Worm (Caenorhabditis elegans): Measurements from ENCODE around the gene rsp-3.

DNA sequence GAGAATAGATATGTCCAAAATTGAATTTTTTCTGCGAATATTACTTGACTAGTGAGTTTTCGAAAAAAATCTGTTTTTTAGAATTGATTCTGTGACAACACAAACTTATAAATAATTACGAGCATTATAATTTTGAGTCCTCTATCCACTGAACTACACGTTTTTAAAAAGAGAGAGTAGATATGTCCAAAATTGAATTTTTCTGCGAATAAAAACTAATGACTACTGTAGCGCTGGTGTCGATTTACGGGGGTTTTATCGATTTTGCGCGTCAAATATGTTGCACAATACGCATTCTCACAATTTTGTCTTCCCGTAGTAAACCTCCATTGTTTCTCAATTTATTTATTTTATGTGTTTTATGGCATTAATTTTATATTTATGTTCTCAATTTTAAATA, 35.8 kb downstream of the rsp-3 start:
- TF ChIP-seq unc-39 (tag; optimal IDR thresholded peaks at IDR 0.05) (no peak), mab-5 (tag; optimal IDR thresholded peaks at IDR 0.05) (no peak), ztf-11 (tag; optimal IDR thresholded peaks at IDR 0.05) (no peak), unc-55 (GFP tag; optimal IDR thresholded peaks at IDR 0.05) (no peak), elt-3 (tag; optimal IDR thresholded peaks at IDR 0.05) (no peak), nhr-11 (tag; optimal IDR thresholded peaks at IDR 0.05) (no peak), ztf-1 (GFP tag; conservative IDR thresholded peaks at IDR 0.05) (no peak), lin-13 (GFP tag; optimal IDR thresholded peaks at IDR 0.05) (no peak), dmd-4 (tag; optimal IDR thresholded peaks at IDR 0.05) (no peak)
